Fruit fly (Drosophila melanogaster): ENCODE data around the gene CG9289.

Gene CG9289

dm6 chr2L:8715454-8715853, 31.3 kb upstream of the CG9289 start:
- peak; percentile 25 for TF ChIP-seq kay (GFP tag; ENCODE audit: borderline replicate concordance)
- TF ChIP-seq Mnt (GFP tag; optimal IDR thresholded peaks at IDR 0.05) = no peak

dm6 chr2L:8714513-8714912, 30.3 kb upstream of the CG9289 start:
- TF ChIP-seq cic (GFP tag; optimal IDR thresholded peaks at IDR 0.05) (peak; percentile 13), Crg-1 (GFP tag; optimal IDR thresholded peaks at IDR 0.05) (no peak), kay (GFP tag; ENCODE audit: borderline replicate concordance) (peak; percentile 59)

DNA sequence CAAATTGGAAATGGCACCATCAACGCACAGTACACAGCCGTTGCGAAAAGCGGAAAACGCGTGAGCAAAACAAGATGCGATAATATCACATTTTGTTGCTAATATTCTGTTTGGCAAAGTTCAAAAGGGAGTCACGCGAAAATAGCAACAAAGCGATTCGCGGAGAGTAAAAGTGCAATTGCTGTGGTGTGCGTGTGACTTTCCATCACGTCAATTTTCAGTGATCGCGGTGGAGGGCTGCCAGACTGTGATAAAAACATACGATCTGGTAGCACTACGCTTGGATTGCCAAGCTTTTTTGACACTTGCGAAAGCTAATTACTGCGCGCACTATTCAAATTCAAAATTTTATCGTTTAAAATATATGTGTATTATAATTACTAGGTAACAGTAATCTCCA, 25.2 kb upstream of the CG9289 start, which contains the start of gene Hnf4:
Gene Hnf4 (minus strand): TSS at position 199 of the 400 bp plus-strand sequence.
- peak; percentile 7 for TF ChIP-seq CG1620 (GFP tag; optimal IDR thresholded peaks at IDR 0.05)
- TF ChIP-seq tj (GFP tag; optimal IDR thresholded peaks at IDR 0.05) = peak; percentile 87
- no peak for TF ChIP-seq CG14711 (tag; optimal IDR thresholded peaks at IDR 0.05)
- no peak for TF ChIP-seq CG7101 (tag; optimal IDR thresholded peaks at IDR 0.05)
- TF ChIP-seq cic (GFP tag; optimal IDR thresholded peaks at IDR 0.05) = peak; percentile 55
- TF ChIP-seq pad (GFP tag; optimal IDR thresholded peaks at IDR 0.05) = peak; percentile 1

- peak; percentile 95 for TF ChIP-seq ovo (GFP tag; optimal IDR thresholded peaks at IDR 0.05)
- no peak for TF ChIP-seq CG5204 (GFP tag; optimal IDR thresholded peaks at IDR 0.05)
- no peak for TF ChIP-seq cnc (optimal IDR thresholded peaks at IDR 0.05)
- peak; percentile 87 for TF ChIP-seq pad (GFP tag; optimal IDR thresholded peaks at IDR 0.05)
- no peak for TF ChIP-seq CG14711 (tag; optimal IDR thresholded peaks at IDR 0.05)
- no peak for TF ChIP-seq CG33017 (tag; optimal IDR thresholded peaks at IDR 0.05)
- TF ChIP-seq CG1620 (GFP tag; optimal IDR thresholded peaks at IDR 0.05) = no peak
- TF ChIP-seq kay (GFP tag; ENCODE audit: borderline replicate concordance) = no peak
- TF ChIP-seq Crg-1 (GFP tag; optimal IDR thresholded peaks at IDR 0.05) = no peak
- peak; percentile 64 for TF ChIP-seq CG12768 (GFP tag; optimal IDR thresholded peaks at IDR 0.05)
- TF ChIP-seq toe (GFP tag; optimal IDR thresholded peaks at IDR 0.05) = no peak
- peak; percentile 22 for TF ChIP-seq bab1 (GFP tag; optimal IDR thresholded peaks at IDR 0.05)
- TF ChIP-seq CG11617 (GFP tag; optimal IDR thresholded peaks at IDR 0.05) = peak; percentile 8
- peak; percentile 29 for TF ChIP-seq Mnt (GFP tag; optimal IDR thresholded peaks at IDR 0.05)
- TF ChIP-seq CG7045 (GFP tag; optimal IDR thresholded peaks at IDR 0.05) = no peak
- no peak for TF ChIP-seq CG7101 (tag; optimal IDR thresholded peaks at IDR 0.05)
- no peak for TF ChIP-seq Clk (GFP tag; optimal IDR thresholded peaks at IDR 0.05)
- peak; percentile 99 for TF ChIP-seq tj (GFP tag; optimal IDR thresholded peaks at IDR 0.05)
- TF ChIP-seq cic (GFP tag; optimal IDR thresholded peaks at IDR 0.05) = peak; percentile 51
- TF ChIP-seq Hr96 (GFP tag; optimal IDR thresholded peaks at IDR 0.05) = peak; percentile 5
Measured at dm6 chr2L:8709078-8709399, 24.9 kb upstream of the CG9289 start.

dm6 chr2L:8708399-8709077, 24.4 kb upstream of the CG9289 start:
- TF ChIP-seq cnc (optimal IDR thresholded peaks at IDR 0.05) (no peak), cic (GFP tag; optimal IDR thresholded peaks at IDR 0.05) (peak; percentile 97), ovo (GFP tag; optimal IDR thresholded peaks at IDR 0.05) (no peak), CG14711 (tag; optimal IDR thresholded peaks at IDR 0.05) (no peak), kay (GFP tag; ENCODE audit: borderline replicate concordance) (no peak)

- TF ChIP-seq tj (GFP tag; optimal IDR thresholded peaks at IDR 0.05) (no peak), CG33017 (tag; optimal IDR thresholded peaks at IDR 0.05) (peak; percentile 19), Mnt (GFP tag; optimal IDR thresholded peaks at IDR 0.05) (peak; percentile 65), CG1620 (GFP tag; optimal IDR thresholded peaks at IDR 0.05) (no peak), kay (GFP tag; ENCODE audit: borderline replicate concordance) (no peak), pad (GFP tag; optimal IDR thresholded peaks at IDR 0.05) (no peak), Crg-1 (GFP tag; optimal IDR thresholded peaks at IDR 0.05) (no peak), CG11617 (GFP tag; optimal IDR thresholded peaks at IDR 0.05) (no peak), CG7101 (tag; optimal IDR thresholded peaks at IDR 0.05) (no peak), CG7045 (GFP tag; optimal IDR thresholded peaks at IDR 0.05) (no peak), CG5204 (GFP tag; optimal IDR thresholded peaks at IDR 0.05) (no peak), toe (GFP tag; optimal IDR thresholded peaks at IDR 0.05) (peak; percentile 35), Clk (GFP tag; optimal IDR thresholded peaks at IDR 0.05) (no peak), Hr96 (GFP tag; optimal IDR thresholded peaks at IDR 0.05) (no peak), cnc (optimal IDR thresholded peaks at IDR 0.05) (peak in 1 of 2 experiments; percentile 29), CG12768 (GFP tag; optimal IDR thresholded peaks at IDR 0.05) (peak; percentile 29), bab1 (GFP tag; optimal IDR thresholded peaks at IDR 0.05) (no peak), CG14711 (tag; optimal IDR thresholded peaks at IDR 0.05) (no peak), cic (GFP tag; optimal IDR thresholded peaks at IDR 0.05) (peak; percentile 23), ovo (GFP tag; optimal IDR thresholded peaks at IDR 0.05) (peak; percentile 40)
Measured at dm6 chr2L:8707522-8707921, 23.3 kb upstream of the CG9289 start.

Measured in whole organism, adult.